Worm (Caenorhabditis elegans): Measurements from ENCODE around the gene F55G1.1.
A peak's percentile ranks its signal among the peaks of the same experiment; 100 is the strongest.

The F55G1.1 gene

DNA sequence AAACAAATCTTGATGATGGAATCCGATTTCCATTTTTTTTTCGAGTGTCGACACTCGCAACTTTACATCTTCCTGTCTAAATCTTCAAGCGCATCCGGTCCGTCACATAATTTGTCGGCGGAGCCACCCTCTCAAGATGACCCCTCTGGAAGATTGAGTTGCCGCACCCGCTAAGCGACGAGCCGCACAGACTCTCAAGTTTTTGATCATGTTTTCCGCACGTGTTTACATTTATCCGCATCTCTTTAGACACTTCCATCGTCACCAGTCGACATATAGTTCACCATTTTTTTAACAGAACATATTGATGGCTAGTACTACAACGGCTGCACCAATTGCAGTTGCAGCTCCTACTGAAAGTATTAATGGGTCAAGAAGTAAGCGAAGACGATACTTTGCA is at the start of gene F55G1.1:
Gene F55G1.1, plus strand, starts transcription at position 301 of the 400 bp plus-strand sequence.
- no peak for TF ChIP-seq ceh-40 (GFP tag; IDR thresholded peaks at IDR 0.05)
- no peak for TF ChIP-seq tbp1 (GFP tag; optimal IDR thresholded peaks at IDR 0.05)
- TF ChIP-seq B0261.1 (tag; optimal IDR thresholded peaks at IDR 0.05) = no peak
- no peak for TF ChIP-seq ztf-3 (GFP tag; optimal IDR thresholded peaks at IDR 0.05)
- no peak for TF ChIP-seq rpc-1 (optimal IDR thresholded peaks at IDR 0.05)
- TF ChIP-seq rpc-1 (tag; optimal IDR thresholded peaks at IDR 0.05) = no peak
- no peak for TF ChIP-seq snpc-4 (GFP tag; optimal IDR thresholded peaks at IDR 0.05)
- TF ChIP-seq snpc-4 (tag; optimal IDR thresholded peaks at IDR 0.05) = no peak
- TF ChIP-seq K11D2.4 (GFP tag; IDR thresholded peaks at IDR 0.05) = no peak
- no peak for TF ChIP-seq ceh-100 (GFP tag; IDR thresholded peaks at IDR 0.05)
- TF ChIP-seq lin-35 (GFP tag; optimal IDR thresholded peaks at IDR 0.05) = no peak
- TF ChIP-seq T26A5.8 (tag; optimal IDR thresholded peaks at IDR 0.05) = no peak
- no peak for TF ChIP-seq B0035.1 (tag; optimal IDR thresholded peaks at IDR 0.05)
- no peak for TF ChIP-seq lin-40 (tag; optimal IDR thresholded peaks at IDR 0.05)
- TF ChIP-seq hmg-1.2 (GFP tag; IDR thresholded peaks at IDR 0.05) = no peak

DNA sequence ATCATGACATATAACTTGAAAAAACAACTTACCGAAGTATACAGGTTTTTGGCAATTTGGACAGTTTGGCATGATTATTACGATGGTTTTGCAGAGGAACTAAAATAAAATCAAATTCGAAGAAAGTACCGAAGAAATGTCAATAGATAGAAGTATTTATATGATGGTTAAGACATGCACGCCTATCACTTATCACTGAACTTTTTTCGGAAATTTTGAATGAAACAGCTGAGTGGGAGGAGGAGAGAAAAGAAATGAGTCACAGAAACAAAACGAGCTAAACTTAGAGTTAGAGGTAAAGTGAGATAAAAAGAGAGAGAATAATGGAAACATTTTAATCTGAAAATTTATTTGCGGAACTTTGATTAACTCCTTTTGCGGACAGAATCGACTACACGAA is 46.3 kb upstream of the F55G1.1 start, which contains the start of gene valv-1:
Gene valv-1, minus strand, starts transcription at position 101 of the 400 bp plus-strand sequence.
- TF ChIP-seq T07F8.4 (tag; optimal IDR thresholded peaks at IDR 0.05) (no peak), ekl-4 (GFP tag; IDR thresholded peaks at IDR 0.05) (no peak), tbp1 (GFP tag; optimal IDR thresholded peaks at IDR 0.05) (no peak), mel-28 (tag; optimal IDR thresholded peaks at IDR 0.05; ENCODE audit: borderline replicate concordance) (no peak), zim-3 (tag; optimal IDR thresholded peaks at IDR 0.05) (no peak), F37B4.10 (GFP tag; IDR thresholded peaks at IDR 0.05) (no peak), lin-40 (tag; optimal IDR thresholded peaks at IDR 0.05) (no peak), nhr-80 (tag; optimal IDR thresholded peaks at IDR 0.05) (peak; percentile 31)

DNA sequence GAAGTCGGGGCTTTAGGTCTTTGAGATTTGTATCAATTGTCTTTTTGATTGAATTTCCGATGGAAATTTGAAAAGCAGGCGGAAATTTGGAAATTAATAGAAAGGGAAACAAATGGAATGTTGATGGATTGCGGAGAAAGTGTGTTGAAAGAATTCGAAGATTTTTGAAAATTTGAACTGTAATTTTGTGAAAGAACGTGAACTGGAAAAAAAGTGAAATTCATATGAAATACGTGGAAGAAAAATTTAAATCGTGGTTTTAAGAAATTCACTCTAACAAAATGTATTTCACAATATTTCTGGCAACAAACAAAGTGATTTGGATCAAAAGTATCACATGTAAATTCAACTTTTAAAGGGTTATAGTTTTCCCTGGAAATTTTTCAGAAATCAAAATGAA is 45.6 kb upstream of the F55G1.1 start, which contains the start of gene B0496.1:
Gene B0496.1, plus strand, starts transcription at position 301 of the 400 bp plus-strand sequence.
- TF ChIP-seq madf-3 (GFP tag; IDR thresholded peaks at IDR 0.05) (no peak), somi-1 (GFP tag; optimal IDR thresholded peaks at IDR 0.05) (no peak), Y56A3A.18 (GFP tag; IDR thresholded peaks at IDR 0.05) (no peak), xnd-1 (tag; optimal IDR thresholded peaks at IDR 0.05) (no peak), bed-2 (GFP tag; IDR thresholded peaks at IDR 0.05) (no peak), akir-1 (GFP tag; optimal IDR thresholded peaks at IDR 0.05) (no peak), mel-28 (tag; optimal IDR thresholded peaks at IDR 0.05; ENCODE audit: borderline replicate concordance) (no peak), F22D6.2 (tag; optimal IDR thresholded peaks at IDR 0.05) (no peak), F39B2.1 (GFP tag; IDR thresholded peaks at IDR 0.05) (no peak), C17E4.6 (GFP tag; IDR thresholded peaks at IDR 0.05) (no peak), ztf-3 (GFP tag; optimal IDR thresholded peaks at IDR 0.05) (no peak), sdz-38 (tag; optimal IDR thresholded peaks at IDR 0.05) (no peak)

DNA sequence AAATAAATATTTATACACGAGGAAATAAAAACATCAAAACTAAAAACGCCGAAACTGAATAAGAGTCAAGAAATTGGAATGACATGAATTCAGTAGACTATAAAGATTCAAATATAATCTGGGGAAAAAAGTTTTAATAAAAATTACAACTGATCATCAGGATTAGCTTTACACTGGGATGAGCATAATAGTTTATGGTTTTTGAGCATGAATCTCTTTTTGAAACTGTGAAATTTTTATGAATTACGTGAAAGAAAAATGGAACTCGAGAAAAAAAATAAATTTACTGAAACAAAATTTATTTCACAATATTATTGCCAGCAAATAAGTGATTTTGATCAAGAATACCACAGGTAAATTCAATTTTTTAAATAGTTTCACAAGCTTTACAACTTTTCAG is 44.0 kb upstream of the F55G1.1 start, which contains the start of gene B0496.2:
Gene B0496.2, plus strand, starts transcription at position 301 of the 400 bp plus-strand sequence.
- no peak for TF ChIP-seq T07F8.4 (tag; optimal IDR thresholded peaks at IDR 0.05)

DNA sequence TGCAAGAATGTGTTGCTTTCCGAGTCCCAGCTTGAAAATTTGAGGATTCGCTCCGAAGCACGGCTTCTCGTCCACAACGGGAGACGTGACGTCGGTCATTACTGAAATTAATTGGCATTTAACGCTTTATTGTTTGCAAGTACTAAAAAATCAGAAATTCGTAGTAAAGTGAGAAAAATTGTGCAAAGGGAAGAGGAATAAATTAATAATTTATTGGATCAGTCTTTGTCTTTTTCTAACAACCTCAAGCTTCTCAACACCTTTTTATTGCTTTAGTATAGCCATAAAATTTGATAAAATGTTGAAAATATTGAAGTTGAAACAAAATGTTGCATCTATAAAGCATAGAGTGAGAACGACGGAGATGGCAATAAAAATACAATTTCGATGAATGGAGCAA is 40.2 kb upstream of the F55G1.1 start, which contains the start of gene tes-1:
Gene tes-1, minus strand, starts transcription at position 101 of the 400 bp plus-strand sequence.
- TF ChIP-seq ztf-25 (GFP tag; IDR thresholded peaks at IDR 0.05) = no peak
- TF ChIP-seq hmg-20 (GFP tag; IDR thresholded peaks at IDR 0.05) = no peak
- no peak for TF ChIP-seq B0035.1 (tag; optimal IDR thresholded peaks at IDR 0.05)
- no peak for TF ChIP-seq snpc-4 (GFP tag; optimal IDR thresholded peaks at IDR 0.05)
- TF ChIP-seq snpc-4 (tag; optimal IDR thresholded peaks at IDR 0.05) = no peak
- no peak for TF ChIP-seq somi-1 (GFP tag; optimal IDR thresholded peaks at IDR 0.05)
- no peak for TF ChIP-seq F37B4.10 (GFP tag; IDR thresholded peaks at IDR 0.05)
- no peak for TF ChIP-seq F23B12.7 (tag; optimal IDR thresholded peaks at IDR 0.05; ENCODE audit: insufficient read depth)
- TF ChIP-seq F22D6.2 (tag; optimal IDR thresholded peaks at IDR 0.05) = no peak
- TF ChIP-seq let-526 (GFP tag; IDR thresholded peaks at IDR 0.05) = no peak
- TF ChIP-seq rec-8 (tag; optimal IDR thresholded peaks at IDR 0.05) = no peak
- TF ChIP-seq ztf-18 (tag; optimal IDR thresholded peaks at IDR 0.05) = no peak
- TF ChIP-seq tlf-1 (GFP tag; optimal IDR thresholded peaks at IDR 0.05) = no peak
- TF ChIP-seq madf-6 (GFP tag; IDR thresholded peaks at IDR 0.05) = no peak
- no peak for TF ChIP-seq bed-2 (GFP tag; IDR thresholded peaks at IDR 0.05)
- no peak for TF ChIP-seq pbrm-1 (GFP tag; IDR thresholded peaks at IDR 0.05)
- no peak for TF ChIP-seq mxl-1 (tag; optimal IDR thresholded peaks at IDR 0.05)
- no peak for TF ChIP-seq lin-35 (GFP tag; optimal IDR thresholded peaks at IDR 0.05)
- no peak for TF ChIP-seq aptf-3 (GFP tag; IDR thresholded peaks at IDR 0.05)

Measured in whole organism, young adult.